Worm (Caenorhabditis elegans): ENCODE results near the gene T11F9.21.
"Not testable (repeated sequence)": the region's sequence is repeated elsewhere in the genome, so short reads cannot be mapped to it uniquely, and the experiment has no call there.

ce11 chrV:11475638-11476037 lies 16.9 kb upstream of the T11F9.21 start, which contains the start of gene T11F9.7:
- not testable (repeated sequence) for TF ChIP-seq him-1, W03F9.2, dao-5 (tag; optimal IDR thresholded peaks at IDR 0.05)
